Fruit fly (Drosophila melanogaster) whole organism, pupa: ENCODE measurements around the gene RpS13.

Source experiments
- CG10348 ChIP-seq: fragments of 200-800 bp; sonication (Bioruptor generic); IDR thresholded peaks from 2 replicates; pipeline ENCODE4 v1.3.6; 2022; ENCODE audit warnings: missing biosample characterization, missing genetic modification characterization
- CG12605 ChIP-seq: fragments of 200-800 bp; sonication (Bioruptor generic); IDR thresholded peaks from 2 replicates; pipeline ENCODE4 v1.3.6; 2022; ENCODE audit warnings: missing biosample characterization, missing genetic modification characterization
- CG13204 ChIP-seq: fragments of 200-800 bp; sonication (Bioruptor generic); optimal IDR thresholded peaks from 2 replicates; lab custom pipeline; 2018; ENCODE audit warnings: missing biosample characterization, mild to moderate bottlenecking, missing genetic modification characterization, moderate library complexity
- CG14655 ChIP-seq: fragments of 200-800 bp; sonication (Bioruptor generic); optimal IDR thresholded peaks from 3 replicates; lab custom pipeline; 2017; ENCODE audit warnings: mild to moderate bottlenecking, missing biosample characterization, missing genetic modification reagents, missing genetic modification characterization
- CG15710 ChIP-seq: fragments of 200-800 bp; sonication (Bioruptor generic); optimal IDR thresholded peaks from 2 replicates; lab custom pipeline; 2018; ENCODE audit warnings: missing biosample characterization, mild to moderate bottlenecking, missing genetic modification characterization, moderate library complexity
- CG17806 ChIP-seq: fragments of 200-800 bp; sonication (Bioruptor generic); optimal IDR thresholded peaks from 2 replicates; lab custom pipeline; 2018; ENCODE audit warnings: missing biosample characterization, mild to moderate bottlenecking, missing genetic modification characterization, moderate library complexity
- CG32121 ChIP-seq: fragments of 200-800 bp; sonication (Bioruptor generic); IDR thresholded peaks from 2 replicates; pipeline ENCODE4 v1.3.6; 2022; ENCODE audit warnings: missing biosample characterization, missing genetic modification characterization
- CG34367 ChIP-seq: fragments of 200-800 bp; sonication (Bioruptor generic); optimal IDR thresholded peaks from 2 replicates; lab custom pipeline; 2018; ENCODE audit warnings: missing biosample characterization, mild to moderate bottlenecking, missing genetic modification characterization
- CG4496 ChIP-seq: fragments of 200-800 bp; sonication (Bioruptor generic); IDR thresholded peaks from 3 replicates; pipeline ENCODE4 v1.3.6; 2022; ENCODE audit warnings: missing biosample characterization, missing genetic modification characterization
- CG8159 ChIP-seq: fragments of 200-800 bp; sonication (Bioruptor generic); optimal IDR thresholded peaks from 3 replicates; lab custom pipeline; 2018; ENCODE audit warnings: missing biosample characterization, mild to moderate bottlenecking, missing genetic modification characterization, moderate library complexity
- CG8301 ChIP-seq: fragments of 200-800 bp; sonication (Bioruptor generic); optimal IDR thresholded peaks from 2 replicates; lab custom pipeline; 2018; ENCODE audit warnings: missing biosample characterization, mild to moderate bottlenecking, missing genetic modification characterization
- CG9948 ChIP-seq: fragments of 200-800 bp; sonication (Bioruptor generic); optimal IDR thresholded peaks from 2 replicates; lab custom pipeline; 2018; ENCODE audit warnings: missing biosample characterization, mild to moderate bottlenecking, missing genetic modification characterization, moderate library complexity
- D1 ChIP-seq: fragments of 200-800 bp; sonication (Bioruptor generic); optimal IDR thresholded peaks from 2 replicates; lab custom pipeline; 2018; ENCODE audit warnings: missing biosample characterization, mild to moderate bottlenecking, missing genetic modification characterization, moderate library complexity
- EcR ChIP-seq: fragments of 200-800 bp; sonication (Bioruptor generic); optimal IDR thresholded peaks from 3 replicates; lab custom pipeline; 2019; ENCODE audit warnings: missing biosample characterization, missing genetic modification characterization, mild to moderate bottlenecking, moderate library complexity, missing genetic modification reagents
- Ets98B ChIP-seq: fragments of 200-800 bp; sonication (Bioruptor generic); IDR thresholded peaks from 2 replicates; pipeline ENCODE4 v1.3.6; 2022; ENCODE audit warnings: missing biosample characterization, missing genetic modification characterization
- Pif1A ChIP-seq: fragments of 200-800 bp; sonication (Bioruptor generic); optimal IDR thresholded peaks from 3 replicates; lab custom pipeline; 2016; ENCODE audit warnings: missing biosample characterization, missing genetic modification characterization
- Pif1B ChIP-seq: fragments of 200-800 bp; sonication (Bioruptor generic); optimal IDR thresholded peaks from 3 replicates; lab custom pipeline; 2016; ENCODE audit warnings: missing biosample characterization, missing genetic modification characterization
- Snoo ChIP-seq: fragments of 200-800 bp; sonication (Bioruptor generic); optimal IDR thresholded peaks from 3 replicates; lab custom pipeline; 2017; ENCODE audit warnings: missing biosample characterization, mild to moderate bottlenecking, missing genetic modification characterization, inconsistent platforms
- fd96Ca ChIP-seq: fragments of 200-800 bp; sonication (Bioruptor generic); IDR thresholded peaks from 3 replicates; pipeline ENCODE4 v1.3.6; 2022; ENCODE audit warnings: missing biosample characterization, missing genetic modification characterization
- gl ChIP-seq: fragments of 200-800 bp; sonication (Bioruptor generic); optimal IDR thresholded peaks from 2 replicates; lab custom pipeline; 2018; ENCODE audit warnings: missing biosample characterization, mild to moderate bottlenecking, missing genetic modification characterization
- rn ChIP-seq: fragments of 200-800 bp; sonication (Bioruptor generic); IDR thresholded peaks from 2 replicates; pipeline ENCODE4 v1.3.6; 2022; ENCODE audit warnings: missing biosample characterization, missing genetic modification characterization

RpS13 gene

DNA sequence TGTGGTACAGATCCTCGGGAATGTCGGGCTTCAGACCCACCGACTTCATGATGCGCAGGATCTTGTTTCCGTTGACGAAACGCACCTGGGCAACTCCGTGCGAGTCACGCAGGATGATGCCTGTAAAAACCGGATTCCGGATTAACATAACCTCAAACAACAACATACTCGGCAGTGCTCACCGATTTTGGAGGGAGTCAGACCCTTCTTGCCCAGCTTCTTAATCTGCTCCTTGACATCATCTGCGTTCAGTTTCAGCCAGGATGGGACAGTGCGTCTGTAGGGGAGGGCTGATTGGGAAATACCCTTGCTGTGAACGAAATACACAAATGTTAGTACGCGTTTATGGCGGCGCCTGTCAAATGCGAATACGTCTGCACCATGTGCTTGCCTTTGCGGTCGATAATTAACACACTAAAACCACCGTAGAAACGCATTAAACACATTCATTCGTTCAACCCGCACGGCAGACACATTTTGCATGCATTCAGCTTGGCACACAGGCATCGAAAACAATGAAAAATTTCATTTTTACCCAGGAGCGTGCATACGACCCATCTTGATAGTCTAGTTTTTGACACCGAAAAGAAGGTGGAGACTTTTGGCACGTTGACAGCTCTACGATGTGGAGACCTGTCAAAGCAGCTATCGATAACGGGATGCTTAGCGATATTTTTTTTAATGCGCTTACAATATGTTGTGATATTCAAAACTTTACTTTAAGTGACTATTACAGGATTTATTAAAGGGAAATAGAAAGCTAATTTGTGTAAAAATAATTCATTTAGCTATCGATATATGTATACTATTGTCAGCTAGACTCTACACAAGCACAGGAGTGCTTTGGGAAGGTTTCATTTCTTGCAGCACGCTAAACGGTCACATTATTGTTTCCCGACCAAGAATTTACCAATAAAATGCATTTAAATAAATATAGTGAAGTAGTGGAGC lies at the start of gene RpS13, which contains the start of gene CSN8:
Gene RpS13, minus strand, starts transcription at position 657 of the 951 bp plus-strand sequence.
Gene CSN8, plus strand, starts transcription at position 850 of the 951 bp plus-strand sequence.
- TF ChIP-seq CG4496 (GFP tag; lab: Robert Waterston, UW): 0 out of 3 replicates have a peak, but pooled peaks have one; percentile 18
- TF ChIP-seq CG32121 (GFP tag; lab: Robert Waterston, UW): 0 out of 2 replicates have a peak, but pooled peaks have one; percentile 11
- TF ChIP-seq rn (GFP tag; lab: Robert Waterston, UW): no peak
- TF ChIP-seq CG8301: no peak
- no peak for TF ChIP-seq Ets98B
- TF ChIP-seq fd96Ca (GFP tag; lab: Robert Waterston, UW): no peak

DNA sequence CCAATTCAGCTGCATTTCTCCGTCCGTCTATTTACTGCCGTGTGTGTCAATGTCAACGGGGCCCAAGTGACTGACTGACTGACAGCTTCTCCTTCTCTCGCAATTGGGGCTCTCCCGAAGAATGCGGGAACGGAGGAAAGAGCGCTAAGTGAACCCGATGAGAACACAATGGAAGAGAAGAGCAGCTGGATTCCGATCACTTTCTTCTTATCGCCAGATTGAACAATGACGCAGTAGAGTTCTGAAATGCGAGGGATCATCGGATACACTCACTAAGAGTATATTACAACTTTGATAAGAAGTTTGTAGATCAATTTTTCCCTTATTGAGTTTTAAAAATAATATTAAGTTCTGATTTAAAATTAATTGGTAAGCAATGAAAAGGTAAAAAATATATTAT lies 47.1 kb upstream of the RpS13 start, which contains the start of gene Naglu:
Gene Naglu, minus strand, starts transcription at position 339 of the 400 bp plus-strand sequence.
- TF ChIP-seq CG12605 (GFP tag; lab: Robert Waterston, UW): no peak
- TF ChIP-seq CG34367 (tag; lab: Kevin White, UChicago): no peak
- TF ChIP-seq CG8159 (tag; lab: Kevin White, UChicago): no peak
- TF ChIP-seq EcR (GFP tag; lab: Kevin White, UChicago): peak; percentile 57
- no peak for TF ChIP-seq D1 (tag; lab: Kevin White, UChicago)
- no peak for TF ChIP-seq CG15710
- TF ChIP-seq Snoo (tag; lab: Kevin White, UChicago): no peak

DNA sequence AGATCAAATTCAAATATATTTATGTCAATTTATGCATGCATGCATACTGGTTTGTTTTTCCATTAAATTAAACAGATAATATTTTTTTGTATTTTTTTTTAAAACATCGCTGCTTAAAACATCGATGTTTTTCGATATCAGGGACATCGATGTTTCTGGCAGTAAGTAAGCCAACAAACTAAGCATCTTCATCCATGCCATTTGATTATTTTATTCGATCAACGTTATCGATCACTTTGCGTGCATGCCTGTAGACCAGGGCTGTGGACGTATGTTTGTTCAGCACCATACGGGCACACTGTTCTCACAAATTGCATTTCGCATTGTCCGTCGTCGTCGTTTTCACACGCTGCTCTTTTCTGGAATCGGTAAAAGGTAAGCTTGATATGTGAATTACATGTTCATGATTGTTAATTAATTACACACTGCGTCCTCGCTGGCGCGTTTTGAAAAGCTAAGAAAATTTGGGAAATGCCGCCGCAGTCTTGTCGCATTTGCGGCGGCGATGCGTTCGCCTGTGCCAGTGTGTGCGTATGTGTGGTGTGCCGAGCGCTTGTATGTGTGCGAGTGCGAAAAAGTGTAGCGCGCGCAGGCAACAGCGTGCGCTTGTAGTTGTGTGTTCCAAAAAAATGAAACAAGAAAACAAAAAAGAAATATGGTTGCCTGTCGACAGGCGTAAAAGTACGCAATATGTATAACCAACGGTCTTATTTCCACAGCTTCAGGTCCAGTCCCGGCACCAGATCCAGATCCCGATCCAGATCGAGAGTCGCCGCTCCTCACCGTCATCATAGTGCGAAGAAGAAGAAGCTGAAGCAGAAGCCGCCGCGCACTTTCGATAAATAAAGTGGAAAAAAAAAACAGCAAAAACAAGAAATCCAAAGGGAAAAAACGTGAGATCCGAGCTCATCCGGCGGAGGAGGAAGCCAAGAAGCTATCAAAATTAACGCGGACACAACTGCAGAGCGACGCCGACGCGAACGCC lies 39.1 kb upstream of the RpS13 start, which contains the start of gene emb:
Gene emb, plus strand, starts transcription at position 288 of the 985 bp plus-strand sequence.
- no peak for TF ChIP-seq D1 (tag; lab: Kevin White, UChicago)
- TF ChIP-seq CG14655 (GFP tag; lab: Kevin White, UChicago): no peak
- TF ChIP-seq Pif1B (GFP tag; lab: Kevin White, UChicago): no peak
- TF ChIP-seq CG9948: peak; percentile 12
- TF ChIP-seq CG8159 (tag; lab: Kevin White, UChicago): peak; percentile 49
- TF ChIP-seq CG12605 (GFP tag; lab: Robert Waterston, UW): peak; percentile 73; the same call in 1 of the 2 replicates
- TF ChIP-seq gl (tag; lab: Kevin White, UChicago): peak; percentile 74
- no peak for TF ChIP-seq CG13204
- TF ChIP-seq CG15710: peak; percentile 35
- TF ChIP-seq CG8301: no peak
- peak; percentile 50 for TF ChIP-seq fd96Ca (GFP tag; lab: Robert Waterston, UW)
- TF ChIP-seq rn (GFP tag; lab: Robert Waterston, UW): peak; percentile 24; the same call in 1 of the 2 replicates
- TF ChIP-seq Ets98B: 0 out of 2 replicates have a peak, but pooled peaks have one; percentile 36
- peak; percentile 41 for TF ChIP-seq Snoo (tag; lab: Kevin White, UChicago)
- TF ChIP-seq CG17806 (tag; lab: Kevin White, UChicago): peak; percentile 3
- TF ChIP-seq CG4496 (GFP tag; lab: Robert Waterston, UW): peak; percentile 72
- TF ChIP-seq EcR (GFP tag; lab: Kevin White, UChicago): peak; percentile 11
- peak; percentile 49; the same call in 1 of the 2 replicates for TF ChIP-seq CG32121 (GFP tag; lab: Robert Waterston, UW)
- peak; percentile 39 for TF ChIP-seq CG34367 (tag; lab: Kevin White, UChicago)
- TF ChIP-seq Pif1A (GFP tag; lab: Kevin White, UChicago): no peak
- TF ChIP-seq CG10348: no peak

DNA sequence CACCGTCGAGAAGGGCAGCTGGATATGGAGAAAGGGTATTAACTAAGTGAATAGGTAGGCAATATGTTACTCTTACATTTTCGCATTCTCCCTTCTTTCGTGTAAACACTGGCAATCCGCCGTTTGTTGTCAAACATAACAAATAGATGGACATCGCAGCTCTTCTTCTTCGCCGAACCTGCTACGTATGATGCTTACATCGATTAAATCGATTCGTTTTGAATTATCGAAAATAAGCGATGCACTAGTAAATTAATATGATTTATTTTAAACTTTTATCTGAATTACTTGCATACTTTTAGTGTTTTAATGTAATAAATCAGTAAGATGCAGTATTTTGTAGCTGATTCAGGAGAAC lies 38.4 kb upstream of the RpS13 start, which contains the start of gene fy:
Gene fy, minus strand, starts transcription at position 353 of the 358 bp plus-strand sequence.
- TF ChIP-seq Ets98B: no peak
- TF ChIP-seq CG8159 (tag; lab: Kevin White, UChicago): no peak
- TF ChIP-seq gl (tag; lab: Kevin White, UChicago): no peak
- TF ChIP-seq fd96Ca (GFP tag; lab: Robert Waterston, UW): no peak
- no peak for TF ChIP-seq Snoo (tag; lab: Kevin White, UChicago)
- no peak for TF ChIP-seq Pif1B (GFP tag; lab: Kevin White, UChicago)
- TF ChIP-seq D1 (tag; lab: Kevin White, UChicago): no peak
- no peak for TF ChIP-seq Pif1A (GFP tag; lab: Kevin White, UChicago)
- TF ChIP-seq CG15710: no peak
- TF ChIP-seq CG13204: no peak
- no peak for TF ChIP-seq CG12605 (GFP tag; lab: Robert Waterston, UW)
- TF ChIP-seq, all 21 proteins: peak for 0
